Worm (Caenorhabditis elegans) whole organism, L4/young adult: ENCODE results near the gene tpp-2.

ENCODE experiments used
- W03F9.2 ChIP-seq: fragments of 150-350 bp; optimal IDR thresholded peaks from 2 replicates; lab custom pipeline; 2014; ENCODE audit warnings: missing biosample characterization, missing genetic modification characterization
- dao-5 ChIP-seq: sonication (generic microtip); optimal IDR thresholded peaks from 2 replicates; lab custom pipeline; 2016; ENCODE audit warnings: missing genotype, missing genetic modification characterization, moderate library complexity, missing compliant biosample characterization
- him-1 ChIP-seq: sonication (generic microtip); optimal IDR thresholded peaks from 2 replicates; lab custom pipeline; 2016; ENCODE audit warnings: missing genotype, missing genetic modification reagents, missing genetic modification characterization, missing compliant biosample characterization

Gene tpp-2

DNA sequence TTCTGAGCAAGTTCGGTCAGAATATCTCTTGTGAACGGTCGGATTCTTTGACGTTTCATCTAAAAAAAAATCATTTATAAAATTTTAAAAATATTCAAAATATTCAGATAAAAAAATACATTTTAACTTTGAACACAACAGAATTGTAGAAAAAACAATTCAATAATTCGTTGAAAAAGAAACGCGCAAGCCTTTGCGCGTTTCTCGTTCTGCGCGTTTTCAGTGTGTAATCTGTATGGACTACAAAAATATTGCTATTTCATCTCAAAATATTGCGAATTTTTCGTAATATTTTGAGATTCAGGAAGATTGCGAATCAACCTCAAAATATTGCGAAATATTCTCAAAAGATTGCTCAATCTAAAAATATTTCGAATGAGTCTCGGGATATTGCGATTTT is 41.5 kb downstream of the tpp-2 start, which contains the start of gene R12C12.7:
Gene R12C12.7, minus strand, starts transcription at position 59 of the 400 bp plus-strand sequence.
- no peak for TF ChIP-seq dao-5 (tag; lab: Kevin White, UChicago)
- no peak for TF ChIP-seq him-1 (tag; lab: Kevin White, UChicago)
- TF ChIP-seq W03F9.2: no peak

DNA sequence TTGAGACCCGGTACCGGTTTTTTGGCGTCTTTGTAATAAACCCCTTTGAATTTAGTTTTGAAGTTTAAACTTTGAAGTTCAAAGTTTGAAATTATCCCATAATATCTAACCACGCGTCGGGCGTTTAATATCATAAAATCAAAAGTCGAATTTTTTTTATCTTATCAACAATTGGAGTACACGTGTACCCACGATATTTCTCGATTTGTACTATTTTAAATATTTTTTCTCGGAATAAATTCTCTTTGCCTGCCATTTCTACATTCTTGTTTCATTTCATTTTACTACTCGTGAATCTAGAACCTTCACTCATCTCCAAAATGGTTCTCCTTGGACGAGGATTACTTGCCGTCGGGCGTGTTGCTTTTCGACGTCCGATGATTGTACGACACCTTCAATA is 47.3 kb downstream of the tpp-2 start, which contains the start of gene gldc-1:
Gene gldc-1, plus strand, starts transcription at position 301 of the 400 bp plus-strand sequence.
- TF ChIP-seq W03F9.2: no peak
- no peak for TF ChIP-seq dao-5 (tag; lab: Kevin White, UChicago)
- TF ChIP-seq him-1 (tag; lab: Kevin White, UChicago): no peak

DNA sequence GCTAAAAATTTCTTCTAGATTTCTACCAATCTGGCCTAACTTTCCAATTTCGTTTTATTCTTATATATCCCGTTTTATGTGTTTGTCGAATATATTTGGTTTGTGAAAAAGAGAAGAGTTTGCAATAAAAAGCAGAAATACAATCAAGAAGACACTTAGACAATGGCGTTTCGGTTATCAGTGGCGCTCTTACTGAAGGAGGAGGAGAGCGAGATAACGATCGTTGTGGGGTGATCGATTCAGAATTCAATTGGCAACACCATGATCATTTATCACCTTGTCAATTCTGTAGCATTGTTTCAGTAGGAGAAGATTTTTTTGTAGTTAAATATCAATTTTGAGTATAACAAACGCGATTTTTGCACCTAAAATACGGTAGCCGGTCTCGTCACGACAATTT is 47.9 kb downstream of the tpp-2 start:
- TF ChIP-seq him-1 (tag; lab: Kevin White, UChicago): no peak
- TF ChIP-seq dao-5 (tag; lab: Kevin White, UChicago): no peak
- TF ChIP-seq W03F9.2: no peak

DNA sequence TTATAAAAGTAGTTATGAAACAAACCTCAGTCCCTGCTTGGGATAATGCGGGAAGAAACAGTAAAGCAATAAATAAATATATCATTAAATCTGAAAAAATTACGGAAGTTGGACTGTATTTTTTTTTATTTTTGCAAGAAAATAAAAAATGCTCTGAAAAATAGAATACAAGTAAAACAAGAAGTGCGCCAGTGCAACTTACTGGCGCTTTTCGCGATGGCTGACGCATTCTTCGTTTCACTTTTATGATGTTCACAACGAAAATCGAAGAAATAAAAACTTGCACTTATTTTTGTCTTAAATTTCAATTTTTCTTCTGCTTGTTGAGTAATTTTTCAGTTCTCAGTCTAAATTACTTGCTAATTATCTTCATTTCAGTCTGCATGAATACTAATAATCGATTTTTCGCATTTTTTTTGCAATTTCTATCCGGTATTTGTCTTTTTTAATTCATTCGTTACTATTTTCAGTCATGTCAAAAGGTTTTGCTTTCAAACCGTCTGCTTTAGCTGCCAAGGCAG is 49.7 kb downstream of the tpp-2 start, which contains the start of the genes R12C12.6 and ran-5:
Gene R12C12.6, minus strand, starts transcription at position 229 of the 521 bp plus-strand sequence.
Gene ran-5, plus strand, starts transcription at position 471 of the 521 bp plus-strand sequence.
- TF ChIP-seq dao-5 (tag; lab: Kevin White, UChicago) (no peak), W03F9.2 (peak; percentile 88), him-1 (tag; lab: Kevin White, UChicago) (peak; percentile 36)

DNA sequence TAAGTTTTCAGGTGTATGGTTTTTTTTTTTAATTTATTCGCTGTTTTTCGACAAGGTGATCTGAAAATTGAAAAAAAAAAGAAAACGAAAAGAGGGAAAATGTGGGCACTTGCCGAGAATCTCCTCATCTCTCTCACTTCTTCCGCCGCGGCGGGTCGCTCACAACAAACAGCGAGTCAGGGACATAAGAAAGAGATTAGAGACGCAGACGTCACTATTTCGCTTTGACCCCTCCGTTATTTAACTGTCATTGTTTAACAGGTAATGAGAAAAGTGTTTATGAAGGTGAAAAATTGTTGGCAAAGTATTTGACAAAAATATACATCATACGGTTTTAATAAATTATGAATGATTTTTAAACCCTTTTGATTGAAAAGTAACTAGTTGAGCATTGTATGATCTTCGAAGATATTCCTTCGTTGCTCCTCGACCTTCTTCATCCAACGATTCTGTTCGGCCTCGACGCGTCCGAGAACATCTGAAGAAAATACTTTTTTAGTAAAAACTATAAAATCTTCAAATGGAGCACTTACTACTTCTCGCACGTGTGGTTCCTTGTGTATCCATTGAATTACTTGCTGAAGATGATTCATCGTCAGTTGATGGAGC is 51.3 kb downstream of the tpp-2 start:
- TF ChIP-seq W03F9.2 (no peak), him-1 (tag; lab: Kevin White, UChicago) (no peak)

DNA sequence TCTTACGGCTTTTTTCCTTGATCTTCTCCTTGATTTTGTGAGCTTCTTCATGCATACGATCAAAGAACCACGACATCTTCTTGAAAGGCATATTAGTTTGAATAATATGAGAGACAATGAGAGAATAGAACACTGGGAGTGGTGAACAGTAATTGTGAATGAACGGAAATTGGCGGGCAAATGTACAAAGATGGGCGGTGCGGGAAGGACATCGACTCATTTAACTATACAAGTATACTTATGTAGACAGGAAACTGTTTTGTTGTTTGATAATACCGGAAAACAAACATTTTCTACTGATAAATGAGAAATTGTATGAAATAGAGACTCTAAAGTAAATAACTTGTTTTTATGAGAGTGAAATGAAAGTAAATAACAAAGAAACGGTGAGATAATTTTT is 52.3 kb downstream of the tpp-2 start, which contains the start of gene R12C12.5:
Gene R12C12.5, minus strand, starts transcription at position 101 of the 400 bp plus-strand sequence.
- no peak for TF ChIP-seq him-1 (tag; lab: Kevin White, UChicago)
- no peak for TF ChIP-seq W03F9.2

DNA sequence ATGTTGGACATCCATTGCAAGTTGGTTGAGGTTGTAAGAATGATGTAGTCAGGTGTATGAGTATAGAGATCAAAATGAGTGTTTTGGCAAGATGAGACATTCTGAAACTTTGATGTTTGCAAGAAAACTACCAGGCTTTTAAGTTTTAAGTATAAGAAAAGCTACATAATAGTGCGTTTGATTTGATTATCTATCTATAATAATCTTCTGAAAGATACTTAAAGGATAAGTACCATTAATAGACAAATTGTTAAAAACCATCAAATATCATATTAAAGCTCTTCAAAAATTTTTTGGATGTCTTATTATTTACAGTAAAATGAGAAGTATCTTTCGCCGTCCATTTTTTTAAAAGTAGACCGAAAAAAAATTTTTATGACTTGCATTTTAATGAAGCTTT is 54.2 kb downstream of the tpp-2 start, which contains the start of gene R12C12.10:
Gene R12C12.10, minus strand, starts transcription at position 101 of the 400 bp plus-strand sequence.
- TF ChIP-seq W03F9.2: no peak
- TF ChIP-seq dao-5 (tag; lab: Kevin White, UChicago): no peak
- TF ChIP-seq him-1 (tag; lab: Kevin White, UChicago): no peak
